Worm (Caenorhabditis elegans): ENCODE results near the gene fbxa-72.

fbxa-72 gene

ce11 chrV:676550-677084 lies at the start of gene fbxa-72, which contains the start of gene srx-21:
Gene fbxa-72, minus strand, starts transcription at chrV:676753.
Gene srx-21, plus strand, starts transcription at chrV:677034.
- peak; percentile 50 for TF ChIP-seq blmp-1 (tag; optimal IDR thresholded peaks at IDR 0.05)
- TF ChIP-seq aha-1 (tag; optimal IDR thresholded peaks at IDR 0.05), result no peak
- no peak for TF ChIP-seq lin-39 (tag; optimal IDR thresholded peaks at IDR 0.05)
- TF ChIP-seq pqm-1 (tag; optimal IDR thresholded peaks at IDR 0.05), result no peak
- TF ChIP-seq nhr-85 (tag), result peak; percentile 23

DNA sequence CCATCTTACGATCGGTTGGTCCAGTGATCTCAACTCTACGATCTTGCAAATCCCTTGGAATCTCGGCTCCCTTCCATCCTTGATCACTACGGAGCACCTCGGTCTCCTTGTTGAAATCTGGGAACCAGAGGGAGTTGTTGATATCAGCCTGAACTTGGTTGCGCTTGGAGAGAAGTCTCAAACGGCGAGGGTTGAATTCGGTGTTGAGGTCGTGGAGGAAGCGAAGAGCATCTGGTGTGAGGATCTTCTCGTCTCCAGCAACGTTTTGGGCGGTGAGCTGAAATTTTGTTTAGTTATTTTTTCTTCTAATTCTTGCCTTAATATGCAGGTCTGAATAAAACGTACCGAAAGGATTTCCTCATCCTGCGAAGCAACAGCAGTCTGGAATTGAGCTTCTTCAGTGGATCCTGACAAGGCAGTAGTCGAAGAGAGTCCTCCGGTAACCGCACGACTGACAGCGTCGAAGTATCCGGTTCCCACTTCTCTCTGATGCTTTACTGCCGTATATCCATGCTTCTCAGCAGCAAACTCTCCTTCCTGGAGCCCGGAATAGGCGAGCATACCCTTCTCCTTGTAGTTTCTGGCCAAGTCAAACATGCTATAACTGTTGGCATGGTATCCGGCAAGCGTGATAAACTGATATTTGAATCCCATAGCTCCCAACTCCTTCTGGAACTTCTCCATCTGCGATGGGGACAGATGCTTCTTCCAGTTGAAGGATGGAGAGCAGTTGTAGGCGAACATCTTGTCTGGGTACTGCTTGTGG lies 49.4 kb upstream of the fbxa-72 start:
- TF ChIP-seq ama-1 (optimal IDR thresholded peaks at IDR 0.05), result peak; percentile 66
- no peak for TF ChIP-seq efl-1 (optimal IDR thresholded peaks at IDR 0.05)
- TF ChIP-seq efl-1 (GFP tag; optimal IDR thresholded peaks at IDR 0.05 in 1 of 2), result peak in 1 of 2 experiments; percentile 82
- no peak for TF ChIP-seq zip-4 (GFP tag; optimal IDR thresholded peaks at IDR 0.05)
- no peak for TF ChIP-seq egl-27 (tag; optimal IDR thresholded peaks at IDR 0.05)
- TF ChIP-seq dpl-1 (GFP tag; optimal IDR thresholded peaks at IDR 0.05), result no peak
- no peak for TF ChIP-seq snu-23 (GFP tag; optimal IDR thresholded peaks at IDR 0.05)
- no peak for TF ChIP-seq aha-1 (tag; optimal IDR thresholded peaks at IDR 0.05)
- peak; percentile 7 for TF ChIP-seq lir-3 (tag; optimal IDR thresholded peaks at IDR 0.05; ENCODE audit: poor library complexity)
- no peak for TF ChIP-seq ceh-63 (GFP tag; optimal IDR thresholded peaks at IDR 0.05)
- no peak for TF ChIP-seq nhr-77 (tag; optimal IDR thresholded peaks at IDR 0.05)
- TF ChIP-seq skn-1 (tag; optimal IDR thresholded peaks at IDR 0.05), result no peak
- TF ChIP-seq ztf-4 (tag; optimal IDR thresholded peaks at IDR 0.05), result no peak
- TF ChIP-seq tlp-1 (tag; optimal IDR thresholded peaks at IDR 0.05), result no peak
- no peak for TF ChIP-seq hlh-17 (GFP tag; optimal IDR thresholded peaks at IDR 0.05; ENCODE audit: borderline replicate concordance)
- peak in 1 of 6 experiments; percentile 38 for TF ChIP-seq elt-3 (tag; optimal IDR thresholded peaks at IDR 0.05)
- TF ChIP-seq lin-35 (GFP tag; optimal IDR thresholded peaks at IDR 0.05), result peak in 1 of 2 experiments; percentile 58
- TF ChIP-seq aly-2 (tag; optimal IDR thresholded peaks at IDR 0.05), result peak; percentile 1
- TF ChIP-seq C34B4.2 (tag; optimal IDR thresholded peaks at IDR 0.05), result no peak

ce11 chrV:724946-725806 lies 48.6 kb upstream of the fbxa-72 start:
- peak; percentile 27 for TF ChIP-seq snu-23 (GFP tag; optimal IDR thresholded peaks at IDR 0.05)
- TF ChIP-seq aly-2 (tag; optimal IDR thresholded peaks at IDR 0.05), result peak; percentile 34
- no peak for TF ChIP-seq nhr-77 (tag; optimal IDR thresholded peaks at IDR 0.05)
- no peak for TF ChIP-seq lin-39 (tag; optimal IDR thresholded peaks at IDR 0.05)
- no peak for TF ChIP-seq mef-2 (tag; optimal IDR thresholded peaks at IDR 0.05)
- TF ChIP-seq nhr-85 (tag), result peak; percentile 49
- TF ChIP-seq efl-1 (optimal IDR thresholded peaks at IDR 0.05), result no peak
- TF ChIP-seq efl-1 (GFP tag; optimal IDR thresholded peaks at IDR 0.05 in 1 of 2), result peak in 1 of 2 experiments; percentile 84
- TF ChIP-seq C16A3.4 (tag; optimal IDR thresholded peaks at IDR 0.05), result peak; percentile 32
- TF ChIP-seq skn-1 (tag; optimal IDR thresholded peaks at IDR 0.05), result no peak
- peak; percentile 92 for TF ChIP-seq ama-1 (optimal IDR thresholded peaks at IDR 0.05)
- no peak for TF ChIP-seq nhr-76 (tag; optimal IDR thresholded peaks at IDR 0.05)
- TF ChIP-seq hlh-4 (tag; optimal IDR thresholded peaks at IDR 0.05), result no peak
- peak; percentile 31 for TF ChIP-seq C04F5.9 (tag; optimal IDR thresholded peaks at IDR 0.05)
- no peak for TF ChIP-seq egl-13 (tag; optimal IDR thresholded peaks at IDR 0.05)
- TF ChIP-seq nhr-11 (tag; optimal IDR thresholded peaks at IDR 0.05), result no peak
- TF ChIP-seq lin-14 (GFP tag; optimal IDR thresholded peaks at IDR 0.05), result no peak
- TF ChIP-seq alr-1 (tag; optimal IDR thresholded peaks at IDR 0.05; ENCODE audit: borderline replicate concordance), result no peak
- TF ChIP-seq hpl-2 (GFP tag; optimal IDR thresholded peaks at IDR 0.05), result no peak
- TF ChIP-seq mep-1 (tag; optimal IDR thresholded peaks at IDR 0.05), result no peak
- no peak for TF ChIP-seq dpl-1 (GFP tag; optimal IDR thresholded peaks at IDR 0.05)
- TF ChIP-seq fkh-4 (tag; optimal IDR thresholded peaks at IDR 0.05; ENCODE audit: borderline replicate concordance), result no peak
- TF ChIP-seq lin-35 (GFP tag; optimal IDR thresholded peaks at IDR 0.05), result no peak
- no peak for TF ChIP-seq zip-4 (GFP tag; optimal IDR thresholded peaks at IDR 0.05)
- TF ChIP-seq sup-37 (GFP tag; optimal IDR thresholded peaks at IDR 0.05), result peak; percentile 5
- no peak for TF ChIP-seq elt-2 (tag; optimal IDR thresholded peaks at IDR 0.05)
- no peak for TF ChIP-seq nhr-84 (tag; optimal IDR thresholded peaks at IDR 0.05)

Data from whole organism, L1 larva.